Worm (Caenorhabditis elegans) whole organism, L4 larva: ENCODE data around the gene tdpo-1.

Source experiments
- F37D6.2 ChIP-seq: sonication (generic microtip); optimal IDR thresholded peaks from 2 replicates; lab custom pipeline; 2016; ENCODE audit warnings: mild to moderate bottlenecking, missing genetic modification characterization, missing compliant biosample characterization
- ama-1 ChIP-seq: fragments of 150-350 bp; optimal IDR thresholded peaks from 2 replicates; lab custom pipeline; 2014; ENCODE audit warnings: inconsistent platforms, mixed read lengths
- ceh-28 ChIP-seq: fragments of 150-350 bp; optimal IDR thresholded peaks from 2 replicates; lab custom pipeline; 2014; ENCODE audit warnings: missing biosample characterization, missing genetic modification reagents, missing genetic modification characterization
- ctbp-1 ChIP-seq: fragments of 200-800 bp; sonication (Bioruptor generic); IDR thresholded peaks from 2 replicates; pipeline ENCODE4 v1.3.6; 2022; ENCODE audit warnings: missing genetic modification reagents, missing genetic modification characterization, missing compliant biosample characterization
- hlh-11 ChIP-seq: fragments of 200-800 bp; sonication (Bioruptor generic); optimal IDR thresholded peaks from 2 replicates; lab custom pipeline; 2018; ENCODE audit warnings: mild to moderate bottlenecking, missing genetic modification characterization, missing compliant biosample characterization
- lin-15B ChIP-seq: fragments of 150-350 bp; sonication (generic microtip); optimal IDR thresholded peaks from 3 replicates; lab custom pipeline; 2014; ENCODE audit warnings: missing biosample characterization, missing genetic modification characterization
- mes-2 ChIP-seq: sonication (generic microtip); optimal IDR thresholded peaks from 2 replicates; lab custom pipeline; 2016; ENCODE audit warnings: missing genotype, mild to moderate bottlenecking, missing genetic modification characterization, missing compliant biosample characterization; ENCODE audit not compliant: poor library complexity, severe bottlenecking
- snpc-4 ChIP-seq: fragments of 150-350 bp; optimal IDR thresholded peaks from 2 replicates; lab custom pipeline; 2014; ENCODE audit warnings: missing biosample characterization, missing genetic modification characterization
- unc-62 ChIP-seq, 3 experiments: fragments of 150-350 bp in 1 of 3; sonication (generic microtip); optimal IDR thresholded peaks in 2 of 3; peaks in 1 of 3; 1 replicate in 1 of 3; 2 replicates in 2 of 3; lab custom pipeline; 2014 to 2017; ENCODE audit warnings: missing biosample characterization in 3 of 3, missing genetic modification characterization in 3 of 3, missing genetic modification reagents in 3 of 3, missing genotype in 1 of 3
- ztf-11 ChIP-seq: fragments of 150-350 bp; optimal IDR thresholded peaks from 2 replicates; lab custom pipeline; 2014; ENCODE audit warnings: missing biosample characterization, missing genetic modification characterization

- TF ChIP-seq ama-1 (lab: Kevin White, UChicago) = no peak
- TF ChIP-seq mes-2 (tag; lab: Kevin White, UChicago) = no peak
- TF ChIP-seq ceh-28 (tag; lab: Kevin White, UChicago) = no peak
- TF ChIP-seq hlh-11 = no peak
- TF ChIP-seq lin-15B (tag; lab: Kevin White, UChicago) = no peak
- TF ChIP-seq snpc-4 (tag; lab: Kevin White, UChicago) = no peak
- TF ChIP-seq ztf-11 (tag; lab: Kevin White, UChicago) = no peak
- TF ChIP-seq ctbp-1 = no peak
- TF ChIP-seq F37D6.2 (tag; lab: Kevin White, UChicago) = no peak
- TF ChIP-seq unc-62 (GFP tag; optimal IDR thresholded peaks at IDR 0.05 in 1 of 2; lab: Kevin White, UChicago) = no peak
- TF ChIP-seq unc-62 (tag; optimal IDR thresholded peaks at IDR 0.05; lab: Kevin White, UChicago) = no peak
Measured at ce11 chrIV:1972271-1972670, 12.6 kb downstream of the tdpo-1 start, which contains the start of gene Y76B12C.4.
